Fruit fly (Drosophila melanogaster) whole organism, prepupa: ENCODE data around the gene CG7789.

Source experiments
- Blimp-1 ChIP-seq: fragments of 200-800 bp; sonication (Bioruptor generic); optimal IDR thresholded peaks from 3 replicates; lab custom pipeline; 2017; ENCODE audit warnings: missing biosample characterization, missing genetic modification characterization, mild to moderate bottlenecking, moderate library complexity, missing genetic modification reagents
- CG1621 ChIP-seq: fragments of 200-800 bp; sonication (Bioruptor generic); optimal IDR thresholded peaks from 3 replicates; lab custom pipeline; 2018; ENCODE audit warnings: missing biosample characterization, mild to moderate bottlenecking, missing genetic modification characterization
- CG6854 ChIP-seq: fragments of 200-800 bp; sonication (Bioruptor generic); optimal IDR thresholded peaks from 2 replicates; lab custom pipeline; 2017; ENCODE audit warnings: missing biosample characterization, mild to moderate bottlenecking, missing genetic modification characterization
- Met ChIP-seq: fragments of 200-800 bp; sonication (Bioruptor generic); optimal IDR thresholded peaks from 3 replicates; lab custom pipeline; 2016; ENCODE audit warnings: missing biosample characterization, missing genetic modification characterization
- Sox15 ChIP-seq: fragments of 200-800 bp; sonication (Bioruptor generic); optimal IDR thresholded peaks from 3 replicates; lab custom pipeline; 2016; ENCODE audit warnings: missing biosample characterization, missing genetic modification characterization
- cyc ChIP-seq: fragments of 200-800 bp; sonication (Bioruptor generic); optimal IDR thresholded peaks from 3 replicates; lab custom pipeline; 2016; ENCODE audit warnings: missing biosample characterization, missing genetic modification characterization
- lz ChIP-seq: fragments of 200-800 bp; sonication (Bioruptor generic); optimal IDR thresholded peaks from 3 replicates; lab custom pipeline; 2016; ENCODE audit warnings: missing biosample characterization, missing genetic modification characterization

dm6 chr3R:29758129-29758733 lies 44.8 kb upstream of the CG7789 start:
- TF ChIP-seq CG6854 (no peak), Sox15 (GFP tag; lab: Kevin White, UChicago) (no peak), lz (GFP tag; lab: Kevin White, UChicago) (peak; percentile 39), cyc (peak; percentile 39), Met (GFP tag; lab: Kevin White, UChicago) (peak; percentile 59), Blimp-1 (GFP tag; lab: Kevin White, UChicago) (no peak), CG1621 (tag; lab: Kevin White, UChicago) (peak; percentile 1)
